Fruit fly (Drosophila melanogaster): ENCODE results near the gene mAcon2.

Gene mAcon2

DNA sequence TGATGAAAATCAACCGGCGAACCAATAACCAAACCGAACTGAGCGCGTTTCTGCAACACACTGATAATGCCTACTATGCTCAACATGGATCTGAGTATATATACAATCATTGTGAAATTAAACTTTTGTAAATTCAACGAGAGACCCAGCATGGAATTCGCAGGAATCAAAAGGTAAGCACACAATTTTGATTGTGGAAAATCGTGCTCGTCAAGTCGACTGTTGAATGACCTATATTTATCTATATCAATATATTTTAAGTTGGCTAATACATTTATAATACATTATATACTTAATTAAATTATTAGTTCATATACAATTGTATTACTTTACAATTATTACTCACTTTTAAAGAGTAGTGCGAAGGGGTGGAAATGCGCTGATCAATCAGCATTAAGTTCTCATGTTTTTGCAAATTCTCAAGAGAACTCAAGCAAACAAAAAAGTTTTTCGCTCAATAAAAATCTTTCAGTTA, 16.9 kb downstream of the mAcon2 start, which contains the start of gene Ugt302K1 (continued):
- TF ChIP-seq dac (GFP tag; optimal IDR thresholded peaks at IDR 0.05) (no peak), CG4318 (GFP tag; optimal IDR thresholded peaks at IDR 0.05) (no peak), salr (GFP tag; optimal IDR thresholded peaks at IDR 0.05) (no peak), CG3919 (GFP tag; optimal IDR thresholded peaks at IDR 0.05) (peak; percentile 61), CG6163 (GFP tag; IDR thresholded peaks at IDR 0.05) (peak; percentile 77; the same call in 2 of the 3 replicates), CG6854 (GFP tag; optimal IDR thresholded peaks at IDR 0.05) (no peak), lz (GFP tag; optimal IDR thresholded peaks at IDR 0.05) (no peak), CG6276 (GFP tag; optimal IDR thresholded peaks at IDR 0.05) (no peak), dsx (GFP tag; optimal IDR thresholded peaks at IDR 0.05; ENCODE audit: poor library complexity, severe bottlenecking) (peak; percentile 58), CG8319 (GFP tag; optimal IDR thresholded peaks at IDR 0.05) (no peak), CG8119 (GFP tag; IDR thresholded peaks at IDR 0.05) (peak; percentile 62), CG15336 (GFP tag; IDR thresholded peaks at IDR 0.05) (no peak; the same call in 1 of the 2 replicates), CG16779 (tag; optimal IDR thresholded peaks at IDR 0.05) (no peak), Hr38 (GFP tag; optimal IDR thresholded peaks at IDR 0.05) (no peak), CG9139 (GFP tag; optimal IDR thresholded peaks at IDR 0.05) (peak; percentile 23), CG11294 (GFP tag; IDR thresholded peaks at IDR 0.05) (peak; percentile 22; the same call in 1 of the 2 replicates), esn (GFP tag; optimal IDR thresholded peaks at IDR 0.05) (no peak), Met (GFP tag; optimal IDR thresholded peaks at IDR 0.05) (peak; percentile 53), CG32006 (GFP tag; optimal IDR thresholded peaks at IDR 0.05) (no peak), cyc (GFP tag; optimal IDR thresholded peaks at IDR 0.05) (peak; percentile 59), CG10631 (GFP tag; optimal IDR thresholded peaks at IDR 0.05) (peak; percentile 57), fd85E (GFP tag; optimal IDR thresholded peaks at IDR 0.05) (peak; percentile 15), Eip75B (GFP tag; optimal IDR thresholded peaks at IDR 0.05) (no peak), net (GFP tag; optimal IDR thresholded peaks at IDR 0.05) (no peak), CG11902 (GFP tag; optimal IDR thresholded peaks at IDR 0.05) (peak; percentile 11), Hr4 (GFP tag; optimal IDR thresholded peaks at IDR 0.05) (no peak), CG31627 (GFP tag; optimal IDR thresholded peaks at IDR 0.05) (no peak), CG7368 (GFP tag; optimal IDR thresholded peaks at IDR 0.05) (peak; percentile 4), vri (GFP tag; optimal IDR thresholded peaks at IDR 0.05) (peak; percentile 4), topi (GFP tag; optimal IDR thresholded peaks at IDR 0.05) (peak; percentile 63), Hr39 (GFP tag; optimal IDR thresholded peaks at IDR 0.05) (peak; percentile 7), CG3032 (tag; optimal IDR thresholded peaks at IDR 0.05) (peak; percentile 56), Eip78C (GFP tag) (peak; percentile 84), Eip93F (GFP tag; optimal IDR thresholded peaks at IDR 0.05) (no peak), achi (GFP tag; optimal IDR thresholded peaks at IDR 0.05) (peak; percentile 51), pdm3 (GFP tag; optimal IDR thresholded peaks at IDR 0.05) (no peak), Smox (GFP tag; optimal IDR thresholded peaks at IDR 0.05) (peak; percentile 12), svp (GFP tag) (peak; percentile 81)

DNA sequence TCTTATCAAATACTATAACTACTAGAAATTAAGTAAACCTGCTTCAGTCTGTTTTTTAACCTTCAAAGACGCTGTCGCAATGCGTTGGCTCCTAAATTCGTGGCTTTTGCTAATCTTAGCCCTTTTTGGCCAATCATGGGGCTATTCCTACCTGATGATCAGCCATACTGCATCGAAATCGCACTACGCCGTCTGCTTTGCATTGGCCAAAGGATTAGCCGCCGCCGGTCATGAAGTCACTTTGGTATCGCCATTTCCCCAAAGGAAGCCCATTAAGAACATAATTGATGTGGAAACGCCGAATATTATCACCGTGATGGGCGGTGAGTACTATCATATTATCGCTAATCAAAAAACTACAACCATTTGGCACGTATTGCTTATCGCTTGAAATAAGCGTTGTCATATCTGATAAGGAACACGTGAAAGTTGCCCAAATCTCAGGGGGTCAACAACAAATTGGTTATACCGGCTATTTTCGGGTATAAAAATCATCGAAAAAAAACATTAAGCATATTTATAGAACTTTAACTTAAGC, 17.7 kb downstream of the mAcon2 start, which contains the start of gene Ugt302E1:
Ugt302E1 (plus strand) TSS at position 51 of the 538 bp plus-strand sequence.
- TF ChIP-seq ss (GFP tag; optimal IDR thresholded peaks at IDR 0.05) = no peak
- no peak for TF ChIP-seq CG10631 (GFP tag; optimal IDR thresholded peaks at IDR 0.05)
- TF ChIP-seq Hr4 (GFP tag; optimal IDR thresholded peaks at IDR 0.05) = no peak
- no peak for TF ChIP-seq CG6276 (GFP tag; optimal IDR thresholded peaks at IDR 0.05)
- TF ChIP-seq Gug (GFP tag; IDR thresholded peaks at IDR 0.05) = no peak
- no peak for TF ChIP-seq Eip75B (GFP tag; optimal IDR thresholded peaks at IDR 0.05)
- no peak for TF ChIP-seq Lpt (GFP tag; optimal IDR thresholded peaks at IDR 0.05)
- no peak for TF ChIP-seq achi (GFP tag; optimal IDR thresholded peaks at IDR 0.05)
- no peak for TF ChIP-seq CG3032 (tag; optimal IDR thresholded peaks at IDR 0.05)
- TF ChIP-seq vri (GFP tag; optimal IDR thresholded peaks at IDR 0.05) = no peak
- TF ChIP-seq CG8319 (GFP tag; optimal IDR thresholded peaks at IDR 0.05) = no peak
- TF ChIP-seq dac (GFP tag; optimal IDR thresholded peaks at IDR 0.05) = no peak
- TF ChIP-seq CG8119 (GFP tag; IDR thresholded peaks at IDR 0.05) = no peak
- TF ChIP-seq topi (GFP tag; optimal IDR thresholded peaks at IDR 0.05) = no peak
- TF ChIP-seq CG31627 (GFP tag; optimal IDR thresholded peaks at IDR 0.05) = no peak
- no peak for TF ChIP-seq Sox14 (GFP tag; optimal IDR thresholded peaks at IDR 0.05)
- TF ChIP-seq acj6 (GFP tag; optimal IDR thresholded peaks at IDR 0.05) = no peak
- no peak for TF ChIP-seq CG11294 (GFP tag; IDR thresholded peaks at IDR 0.05)
